Worm (Caenorhabditis elegans): Measurements from ENCODE around the gene str-214.

- no peak for TF ChIP-seq tbx-11 (GFP tag; IDR thresholded peaks at IDR 0.05)
- no peak for TF ChIP-seq ama-1 (optimal IDR thresholded peaks at IDR 0.05)
- TF ChIP-seq F13C5.2 (tag; optimal IDR thresholded peaks at IDR 0.05) = no peak
- TF ChIP-seq hmbx-1 (tag; optimal IDR thresholded peaks at IDR 0.05) = no peak
- no peak for TF ChIP-seq pes-1 (GFP tag; IDR thresholded peaks at IDR 0.05)
- TF ChIP-seq aly-1 (tag; optimal IDR thresholded peaks at IDR 0.05) = no peak
- TF ChIP-seq tra-4 (tag; optimal IDR thresholded peaks at IDR 0.05) = no peak
- TF ChIP-seq hnd-1 (tag; optimal IDR thresholded peaks at IDR 0.05) = no peak
- no peak for TF ChIP-seq flt-1 (GFP tag; IDR thresholded peaks at IDR 0.05)
Measured at ce11 chrV:16271121-16271520, 44.0 kb upstream of the str-214 start, which contains the start of gene T13F3.6.
